Fruit fly (Drosophila melanogaster): ENCODE measurements around the gene Loxl1.
A peak's percentile ranks its signal among the peaks of the same experiment; 100 is the strongest.

The Loxl1 gene

DNA sequence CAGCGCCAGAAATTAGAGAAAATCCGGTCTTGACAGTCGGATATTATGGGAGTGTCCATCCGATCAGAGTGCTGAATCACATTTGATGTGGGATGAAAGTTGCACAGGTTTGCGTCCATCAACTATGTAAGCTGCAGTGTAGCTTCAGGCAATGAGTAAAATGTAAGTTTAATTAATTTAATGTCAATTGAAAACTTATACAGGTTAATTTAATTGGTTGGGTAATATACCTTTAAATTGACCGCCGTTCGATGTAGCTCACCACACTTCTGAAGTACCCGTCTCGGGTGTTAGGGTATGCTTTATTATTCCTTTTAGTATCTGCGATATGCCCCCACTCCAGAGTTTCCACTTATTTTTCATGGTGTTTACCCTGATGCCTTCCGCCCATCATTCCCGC, 35.2 kb downstream of the Loxl1 start (continued):
- TF ChIP-seq CG4360 (GFP tag; IDR thresholded peaks at IDR 0.05), result 0 out of 2 replicates have a peak, but pooled peaks have one; percentile 15
- no peak for TF ChIP-seq Hr78 (GFP tag; optimal IDR thresholded peaks at IDR 0.05)
- TF ChIP-seq CG9727 (GFP tag; optimal IDR thresholded peaks at IDR 0.05), result peak; percentile 13
- no peak for TF ChIP-seq CG2889 (GFP tag; IDR thresholded peaks at IDR 0.05)
- no peak for TF ChIP-seq psq (GFP tag; optimal IDR thresholded peaks at IDR 0.05)
- TF ChIP-seq Ada2b (GFP tag; IDR thresholded peaks at IDR 0.05), result peak; percentile 45; the same call in 1 of the 2 replicates
- peak; percentile 49 for TF ChIP-seq lmd (GFP tag; IDR thresholded peaks at IDR 0.05)
- TF ChIP-seq tup (GFP tag; optimal IDR thresholded peaks at IDR 0.05), result no peak
- no peak for TF ChIP-seq pita (GFP tag; optimal IDR thresholded peaks at IDR 0.05)
- peak; percentile 23 for TF ChIP-seq Hmr (GFP tag; optimal IDR thresholded peaks at IDR 0.05)
- peak; percentile 32; the same call in 1 of the 2 replicates for TF ChIP-seq CG14667 (GFP tag; IDR thresholded peaks at IDR 0.05)
- no peak for TF ChIP-seq h (optimal IDR thresholded peaks at IDR 0.05)
- 0 out of 2 replicates have a peak, but pooled peaks have one; percentile 34 for TF ChIP-seq Xrp1 (GFP tag; IDR thresholded peaks at IDR 0.05)
- TF ChIP-seq E2f2 (GFP tag; IDR thresholded peaks at IDR 0.05), result peak; percentile 36; the same call in 1 of the 2 replicates
- 0 out of 3 replicates have a peak, but pooled peaks have one; percentile 18 for TF ChIP-seq Optix (GFP tag; IDR thresholded peaks at IDR 0.05)
- peak; percentile 53; the same call in 1 of the 2 replicates for TF ChIP-seq CG32532 (GFP tag; IDR thresholded peaks at IDR 0.05)
- peak; percentile 54; the same call in 1 of the 3 replicates for TF ChIP-seq CG34422 (GFP tag; IDR thresholded peaks at IDR 0.05)
- TF ChIP-seq Taf1 (GFP tag; IDR thresholded peaks at IDR 0.05), result peak; percentile 45; the same call in 1 of the 2 replicates
- TF ChIP-seq CG14441 (GFP tag; IDR thresholded peaks at IDR 0.05), result peak; percentile 58
- 0 out of 2 replicates have a peak, but pooled peaks have one; percentile 23 for TF ChIP-seq seq (GFP tag; IDR thresholded peaks at IDR 0.05)
- TF ChIP-seq unpg (GFP tag; optimal IDR thresholded peaks at IDR 0.05), result no peak
- peak; percentile 62 for TF ChIP-seq vvl (GFP tag; IDR thresholded peaks at IDR 0.05)
- no peak for TF ChIP-seq CG6765 (GFP tag; optimal IDR thresholded peaks at IDR 0.05)
- TF ChIP-seq CG2120 (GFP tag; optimal IDR thresholded peaks at IDR 0.05), result peak; percentile 52
- no peak for TF ChIP-seq Sin3A (optimal IDR thresholded peaks at IDR 0.05)
- 0 out of 3 replicates have a peak, but pooled peaks have one; percentile 40 for TF ChIP-seq CG7357 (GFP tag; IDR thresholded peaks at IDR 0.05)
- no peak for TF ChIP-seq Gsc (GFP tag; IDR thresholded peaks at IDR 0.05)
- peak; percentile 37 for TF ChIP-seq Fer3 (tag; optimal IDR thresholded peaks at IDR 0.05)
- TF ChIP-seq caup (GFP tag; optimal IDR thresholded peaks at IDR 0.05; ENCODE audit: severe bottlenecking), result peak; percentile 45
- peak; percentile 40; the same call in 1 of the 2 replicates for TF ChIP-seq CG17328 (GFP tag; IDR thresholded peaks at IDR 0.05)
- peak; percentile 34; the same call in 1 of the 3 replicates for TF ChIP-seq ase (GFP tag; IDR thresholded peaks at IDR 0.05)
- peak; percentile 46; the same call in 1 of the 2 replicates for TF ChIP-seq Drgx (GFP tag; IDR thresholded peaks at IDR 0.05)
- 0 out of 2 replicates have a peak, but pooled peaks have one; percentile 25 for TF ChIP-seq ranshi (GFP tag; IDR thresholded peaks at IDR 0.05)
- TF ChIP-seq CG8290 (GFP tag; optimal IDR thresholded peaks at IDR 0.05), result no peak
- TF ChIP-seq CG8290 (tag; optimal IDR thresholded peaks at IDR 0.05), result peak in 1 of 2 experiments; percentile 45
- TF ChIP-seq B-H1 (GFP tag; IDR thresholded peaks at IDR 0.05), result peak; percentile 27; the same call in 1 of the 3 replicates
- no peak for TF ChIP-seq CG1603 (tag; optimal IDR thresholded peaks at IDR 0.05)
- peak; percentile 12 for TF ChIP-seq CG15269 (tag; optimal IDR thresholded peaks at IDR 0.05)
- TF ChIP-seq CG31224 (GFP tag; IDR thresholded peaks at IDR 0.05), result peak; percentile 38; the same call in 1 of the 2 replicates
- TF ChIP-seq cwo (GFP tag; optimal IDR thresholded peaks at IDR 0.05), result peak; percentile 8
- no peak for TF ChIP-seq CG17568 (GFP tag; optimal IDR thresholded peaks at IDR 0.05)
- TF ChIP-seq CG32767 (GFP tag; IDR thresholded peaks at IDR 0.05), result 0 out of 2 replicates have a peak, but pooled peaks have one; percentile 10
- peak; percentile 50; the same call in 1 of the 2 replicates for TF ChIP-seq ttk (GFP tag; IDR thresholded peaks at IDR 0.05)
